Worm (Caenorhabditis elegans) whole organism, young adult: ENCODE measurements around the gene tbx-2.

Experiments used
- C06A6.2 ChIP-seq: fragments of 200-800 bp; sonication (Bioruptor generic); conservative IDR thresholded peaks from 2 replicates; pipeline ENCODE4 v1.3.6; 2022; ENCODE audit warnings: missing genetic modification characterization, missing compliant biosample characterization
- C17E4.6 ChIP-seq: fragments of 200-800 bp; sonication (Bioruptor generic); IDR thresholded peaks from 2 replicates; pipeline ENCODE4 v1.3.6; 2022; ENCODE audit warnings: missing genetic modification reagents, missing genetic modification characterization, missing compliant biosample characterization
- D2030.7 ChIP-seq: fragments of 200-800 bp; sonication (Bioruptor generic); IDR thresholded peaks from 2 replicates; pipeline ENCODE4 v1.3.6; 2022; ENCODE audit warnings: missing genetic modification reagents, missing genetic modification characterization, missing compliant biosample characterization
- F23B12.7 ChIP-seq: sonication (generic microtip); optimal IDR thresholded peaks from 2 replicates; lab custom pipeline; 2017; ENCODE audit warnings: missing genetic modification characterization, mild to moderate bottlenecking, missing compliant biosample characterization, antibody characterized with exemption, moderate library complexity; ENCODE audit not compliant: insufficient read depth
- F39B2.1 ChIP-seq: fragments of 200-800 bp; sonication (Bioruptor generic); IDR thresholded peaks from 2 replicates; pipeline ENCODE4 v1.3.6; 2022; ENCODE audit warnings: missing genetic modification reagents, missing genetic modification characterization, missing compliant biosample characterization
- F49E8.2 ChIP-seq: sonication (generic microtip); optimal IDR thresholded peaks from 3 replicates; lab custom pipeline; 2017; ENCODE audit warnings: missing genetic modification characterization, mild to moderate bottlenecking, missing compliant biosample characterization, antibody characterized with exemption, moderate library complexity; ENCODE audit not compliant: insufficient read depth
- K11D2.4 ChIP-seq: fragments of 200-800 bp; sonication (Bioruptor generic); IDR thresholded peaks from 2 replicates; pipeline ENCODE4 v1.3.6; 2022; ENCODE audit warnings: missing genetic modification reagents, missing genetic modification characterization, missing compliant biosample characterization
- Y53G8AR.9 ChIP-seq: fragments of 200-800 bp; sonication (Bioruptor generic); conservative IDR thresholded peaks from 2 replicates; pipeline ENCODE4 v1.3.6; 2022; ENCODE audit warnings: missing genetic modification reagents, missing genetic modification characterization, missing compliant biosample characterization
- akir-1 ChIP-seq: fragments of 200-800 bp; sonication (Bioruptor generic); optimal IDR thresholded peaks from 2 replicates; lab custom pipeline; 2018; ENCODE audit warnings: mild to moderate bottlenecking, missing genetic modification characterization, moderate library complexity, missing compliant biosample characterization
- ama-1 ChIP-seq, 3 experiments: fragments of 150-350 bp in 1 of 3; sonication (generic microtip) in 2 of 3; optimal IDR thresholded peaks; 2 replicates each; lab custom pipeline; 2014 to 2018; ENCODE audit warnings: missing biosample characterization in 2 of 3, missing genetic modification characterization in 2 of 3, missing genetic modification reagents in 2 of 3
- aptf-2 ChIP-seq: fragments of 200-800 bp; sonication (Bioruptor generic); conservative IDR thresholded peaks from 2 replicates; pipeline ENCODE4 v1.3.6; 2022; ENCODE audit warnings: missing genetic modification reagents, missing genetic modification characterization, missing compliant biosample characterization
- attf-3 ChIP-seq: fragments of 200-800 bp; sonication (Bioruptor generic); conservative IDR thresholded peaks from 2 replicates; pipeline ENCODE4 v1.3.6; 2022; ENCODE audit warnings: missing genetic modification reagents, missing genetic modification characterization, missing compliant biosample characterization
- attf-5 ChIP-seq: fragments of 200-800 bp; sonication (Bioruptor generic); optimal IDR thresholded peaks from 2 replicates; lab custom pipeline; 2018; ENCODE audit warnings: mild to moderate bottlenecking, missing genetic modification characterization, missing compliant biosample characterization
- ccch-3 ChIP-seq: fragments of 200-800 bp; sonication (Bioruptor generic); optimal IDR thresholded peaks from 2 replicates; lab custom pipeline; 2018; ENCODE audit warnings: mild to moderate bottlenecking, missing genetic modification characterization, missing compliant biosample characterization
- cebp-1 ChIP-seq, 2 experiments: fragments of 200-800 bp in 1 of 2; sonication (Bioruptor generic) in 1 of 2; sonication (generic microtip) in 1 of 2; IDR thresholded peaks in 1 of 2; optimal IDR thresholded peaks in 1 of 2; 2 replicates each; pipeline versions ENCODE4 v1.3.6 to Lab custom; 2017 to 2022; ENCODE audit warnings: missing compliant biosample characterization in 2 of 2, missing genetic modification characterization in 2 of 2, mild to moderate bottlenecking in 1 of 2, missing genetic modification reagents in 1 of 2, moderate library complexity in 1 of 2
- ceh-100 ChIP-seq: fragments of 200-800 bp; sonication (Bioruptor generic); IDR thresholded peaks from 2 replicates; pipeline ENCODE4 v1.3.6; 2022; ENCODE audit warnings: missing genetic modification reagents, missing genetic modification characterization, missing compliant biosample characterization
- ceh-79 ChIP-seq: sonication (generic microtip); optimal IDR thresholded peaks from 2 replicates; lab custom pipeline; 2017; ENCODE audit warnings: mild to moderate bottlenecking, missing genetic modification characterization, missing compliant biosample characterization
- dox-1 ChIP-seq: fragments of 200-800 bp; sonication (Bioruptor generic); IDR thresholded peaks from 2 replicates; pipeline ENCODE4 v1.3.6; 2022; ENCODE audit warnings: missing genetic modification reagents, missing genetic modification characterization, missing compliant biosample characterization
- dpff-1 ChIP-seq: sonication (generic microtip); optimal IDR thresholded peaks from 2 replicates; lab custom pipeline; 2017; ENCODE audit warnings: mild to moderate bottlenecking, missing genetic modification characterization, missing compliant biosample characterization
- egl-44 ChIP-seq: fragments of 200-800 bp; sonication (Bioruptor generic); IDR thresholded peaks from 2 replicates; pipeline ENCODE4 v1.3.6; 2022; ENCODE audit warnings: missing genetic modification reagents, missing genetic modification characterization, missing compliant biosample characterization
- fkh-3 ChIP-seq: sonication (generic microtip); optimal IDR thresholded peaks from 2 replicates; lab custom pipeline; 2016; ENCODE audit warnings: mild to moderate bottlenecking, missing genetic modification characterization, missing compliant biosample characterization
- gei-17 ChIP-seq: fragments of 200-800 bp; sonication (Bioruptor generic); optimal IDR thresholded peaks from 2 replicates; lab custom pipeline; 2018; ENCODE audit warnings: mild to moderate bottlenecking, missing genetic modification characterization, missing compliant biosample characterization
- hlh-12 ChIP-seq: sonication (generic microtip); optimal IDR thresholded peaks from 2 replicates; lab custom pipeline; 2016; ENCODE audit warnings: missing genetic modification characterization, missing compliant biosample characterization
- hmg-1.2 ChIP-seq: fragments of 200-800 bp; sonication (Bioruptor generic); IDR thresholded peaks from 2 replicates; pipeline ENCODE4 v1.3.6; 2022; ENCODE audit warnings: missing genetic modification reagents, missing genetic modification characterization, missing compliant biosample characterization
- let-526 ChIP-seq: fragments of 200-800 bp; sonication (Bioruptor generic); IDR thresholded peaks from 2 replicates; pipeline ENCODE4 v1.3.6; 2022; ENCODE audit warnings: missing genetic modification reagents, missing genetic modification characterization, missing compliant biosample characterization
- let-607 ChIP-seq, 2 experiments: fragments of 200-800 bp in 1 of 2; sonication (Bioruptor generic) in 1 of 2; sonication (generic microtip) in 1 of 2; optimal IDR thresholded peaks; 2 replicates each; lab custom pipeline; 2016 to 2018; ENCODE audit warnings: mild to moderate bottlenecking in 2 of 2, missing compliant biosample characterization in 2 of 2, missing genetic modification characterization in 2 of 2, moderate library complexity in 2 of 2, missing genotype in 1 of 2
- lin-26 ChIP-seq: fragments of 200-800 bp; sonication (Bioruptor generic); IDR thresholded peaks from 2 replicates; pipeline ENCODE4 v1.3.6; 2022; ENCODE audit warnings: missing genetic modification reagents, missing genetic modification characterization, missing compliant biosample characterization
- lin-54 ChIP-seq: fragments of 200-800 bp; sonication (Bioruptor generic); optimal IDR thresholded peaks from 2 replicates; lab custom pipeline; 2018; ENCODE audit warnings: mild to moderate bottlenecking, missing genetic modification characterization, missing compliant biosample characterization
- madf-10 ChIP-seq: sonication (generic microtip); optimal IDR thresholded peaks from 2 replicates; lab custom pipeline; 2016; ENCODE audit warnings: mild to moderate bottlenecking, missing genetic modification characterization, missing compliant biosample characterization
- madf-3 ChIP-seq: fragments of 200-800 bp; sonication (Bioruptor generic); IDR thresholded peaks from 2 replicates; pipeline ENCODE4 v1.3.6; 2022; ENCODE audit warnings: missing genetic modification reagents, missing genetic modification characterization, missing compliant biosample characterization
- madf-6 ChIP-seq: fragments of 200-800 bp; sonication (Bioruptor generic); IDR thresholded peaks from 2 replicates; pipeline ENCODE4 v1.3.6; 2022; ENCODE audit warnings: missing genetic modification reagents, missing genetic modification characterization, missing compliant biosample characterization
- mes-4 ChIP-seq: sonication (generic microtip); optimal IDR thresholded peaks from 2 replicates; lab custom pipeline; 2016; ENCODE audit warnings: missing genotype, missing genetic modification characterization, missing compliant biosample characterization
- mxl-1 ChIP-seq: sonication (generic microtip); optimal IDR thresholded peaks from 2 replicates; lab custom pipeline; 2016; ENCODE audit warnings: missing genetic modification characterization, missing compliant biosample characterization
- rcor-1 ChIP-seq: fragments of 200-800 bp; sonication (Bioruptor generic); IDR thresholded peaks from 2 replicates; pipeline ENCODE4 v1.3.6; 2022; ENCODE audit warnings: missing genetic modification reagents, missing genetic modification characterization, missing compliant biosample characterization
- repo-1 ChIP-seq: sonication (generic microtip); optimal IDR thresholded peaks from 2 replicates; lab custom pipeline; 2017; ENCODE audit warnings: mild to moderate bottlenecking, missing genetic modification characterization, missing compliant biosample characterization
- tbx-9 ChIP-seq: sonication (generic microtip); optimal IDR thresholded peaks from 2 replicates; lab custom pipeline; 2016; ENCODE audit warnings: borderline replicate concordance, missing genetic modification characterization, inconsistent platforms, missing compliant biosample characterization
- ztf-22 ChIP-seq: fragments of 200-800 bp; sonication (Bioruptor generic); optimal IDR thresholded peaks from 2 replicates; lab custom pipeline; 2018; ENCODE audit warnings: mild to moderate bottlenecking, missing genetic modification characterization, moderate library complexity, missing compliant biosample characterization
- ztf-26 ChIP-seq: sonication (generic microtip); optimal IDR thresholded peaks from 2 replicates; lab custom pipeline; 2017; ENCODE audit warnings: missing genetic modification characterization, missing compliant biosample characterization

Gene tbx-2

ce11 chrIII:5171945-5172344 lies 35.8 kb upstream of the tbx-2 start, which contains the start of gene prp-19:
TSS of gene prp-19 (minus strand) at chrIII:5172045.
- TF ChIP-seq attf-5 (GFP tag; lab: Kevin White, UChicago) (no peak), ccch-3 (GFP tag; lab: Kevin White, UChicago) (no peak), let-607 (tag; optimal IDR thresholded peaks at IDR 0.05; lab: Kevin White, UChicago) (no peak), C06A6.2 (GFP tag; lab: Robert Waterston, UW) (no peak), hlh-12 (tag; lab: Kevin White, UChicago) (no peak), hmg-1.2 (GFP tag; lab: Robert Waterston, UW) (no peak)

ce11 chrIII:5169699-5170098 lies 33.6 kb upstream of the tbx-2 start, which contains the start of gene ulp-1:
TSS of gene ulp-1 (minus strand) at chrIII:5169799.
- peak; percentile 22 for TF ChIP-seq repo-1 (tag; lab: Kevin White, UChicago)
- TF ChIP-seq madf-6 (GFP tag; lab: Robert Waterston, UW) = peak; percentile 32
- no peak for TF ChIP-seq let-526 (GFP tag; lab: Robert Waterston, UW)
- no peak for TF ChIP-seq K11D2.4 (GFP tag; lab: Robert Waterston, UW)
- TF ChIP-seq ceh-79 (tag; lab: Kevin White, UChicago) = no peak
- TF ChIP-seq ztf-26 (tag; lab: Kevin White, UChicago) = no peak
- TF ChIP-seq lin-26 (GFP tag; lab: Robert Waterston, UW) = no peak
- no peak for TF ChIP-seq ama-1 (optimal IDR thresholded peaks at IDR 0.05; lab: Kevin White, UChicago)
- peak in 1 of 2 experiments; percentile 16 for TF ChIP-seq ama-1 (GFP tag; optimal IDR thresholded peaks at IDR 0.05; lab: Kevin White, UChicago)
- TF ChIP-seq ceh-100 (GFP tag; lab: Robert Waterston, UW) = peak; percentile 27; the same call in 1 of the 2 replicates

ce11 chrIII:5165745-5166144 lies 29.6 kb upstream of the tbx-2 start:
- TF ChIP-seq cebp-1 (GFP tag; IDR thresholded peaks at IDR 0.05; lab: Robert Waterston, UW) = no peak
- peak; percentile 8 for TF ChIP-seq cebp-1 (tag; optimal IDR thresholded peaks at IDR 0.05; lab: Kevin White, UChicago)
- TF ChIP-seq tbx-9 (tag; lab: Kevin White, UChicago) = no peak
- TF ChIP-seq madf-3 (GFP tag; lab: Robert Waterston, UW) = no peak
- no peak for TF ChIP-seq D2030.7 (GFP tag; lab: Robert Waterston, UW)
- no peak for TF ChIP-seq F49E8.2 (tag; lab: Kevin White, UChicago)
- TF ChIP-seq mxl-1 (tag; lab: Kevin White, UChicago) = no peak
- no peak for TF ChIP-seq fkh-3 (tag; lab: Kevin White, UChicago)

- TF ChIP-seq Y53G8AR.9 (no peak), C17E4.6 (GFP tag; lab: Robert Waterston, UW) (no peak), rcor-1 (GFP tag; lab: Robert Waterston, UW) (no peak), akir-1 (GFP tag; lab: Kevin White, UChicago) (no peak), dpff-1 (tag; lab: Kevin White, UChicago) (no peak), ztf-22 (GFP tag; lab: Kevin White, UChicago) (no peak), egl-44 (GFP tag; lab: Robert Waterston, UW) (no peak), madf-10 (no peak), dox-1 (GFP tag; lab: Robert Waterston, UW) (no peak), F39B2.1 (GFP tag; lab: Robert Waterston, UW) (no peak), mes-4 (tag; lab: Kevin White, UChicago) (no peak), attf-3 (no peak), C06A6.2 (GFP tag; lab: Robert Waterston, UW) (no peak), lin-54 (GFP tag; lab: Kevin White, UChicago) (no peak), gei-17 (GFP tag; lab: Kevin White, UChicago) (no peak), F23B12.7 (tag; lab: Kevin White, UChicago) (no peak), aptf-2 (no peak)
Observed at ce11 chrIII:5165211-5165610, 29.1 kb upstream of the tbx-2 start, which contains the start of gene T10F2.2. TSS of gene T10F2.2 (minus strand) at chrIII:5165311.
